Worm (Caenorhabditis elegans) whole organism, L3 larva: ENCODE results near the gene B0554.5.

Experiments
- ceh-82 ChIP-seq: fragments of 150-350 bp; optimal IDR thresholded peaks from 2 replicates; lab custom pipeline; 2014; ENCODE audit warnings: missing biosample characterization, missing genetic modification characterization
- fkh-10 ChIP-seq: sonication (generic microtip); optimal IDR thresholded peaks from 2 replicates; lab custom pipeline; 2017; ENCODE audit warnings: missing biosample characterization, missing genetic modification reagents, missing genetic modification characterization
- nhr-76 ChIP-seq: fragments of 150-350 bp; sonication (generic microtip); optimal IDR thresholded peaks from 5 replicates; lab custom pipeline; 2014; ENCODE audit warnings: missing biosample characterization, missing genetic modification characterization
- pha-4 ChIP-seq: fragments of 150-350 bp; optimal IDR thresholded peaks from 2 replicates; lab custom pipeline; 2014; ENCODE audit warnings: missing biosample characterization, missing genetic modification reagents, missing genetic modification characterization
- skn-1 ChIP-seq: fragments of 150-350 bp; optimal IDR thresholded peaks from 2 replicates; lab custom pipeline; 2014; ENCODE audit warnings: missing biosample characterization, missing genetic modification characterization
- unc-62 ChIP-seq: fragments of 150-350 bp; sonication (generic microtip); optimal IDR thresholded peaks from 4 replicates; lab custom pipeline; 2014; ENCODE audit warnings: missing biosample characterization, missing genetic modification reagents, missing genetic modification characterization
- ztf-11 ChIP-seq: fragments of 150-350 bp; optimal IDR thresholded peaks from 2 replicates; lab custom pipeline; 2014; ENCODE audit warnings: missing biosample characterization, missing genetic modification characterization

DNA sequence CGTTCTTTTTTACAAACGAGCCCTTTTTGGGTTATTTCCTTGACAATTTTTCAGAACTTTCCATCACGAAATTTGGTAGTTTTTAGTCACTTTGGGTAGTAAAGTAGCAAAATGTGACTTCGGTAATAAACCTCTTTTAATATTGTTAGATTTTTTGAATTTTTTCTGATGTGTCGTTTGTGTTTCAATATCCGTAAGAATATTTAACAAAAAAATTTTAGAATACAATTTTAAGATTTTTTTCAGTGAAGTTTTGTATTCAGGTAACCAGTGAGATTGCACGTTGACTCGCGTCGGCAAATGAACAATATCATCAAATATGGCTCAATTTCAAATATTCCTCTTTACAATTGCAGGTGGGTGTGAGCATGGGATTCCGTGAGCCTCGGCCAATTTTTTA, 48.3 kb downstream of the B0554.5 start, which contains the start of gene srt-31:
- TF ChIP-seq pha-4 (tag; lab: Kevin White, UChicago), result no peak
- TF ChIP-seq nhr-76 (tag; lab: Kevin White, UChicago), result no peak
- TF ChIP-seq skn-1, result no peak
- no peak for TF ChIP-seq unc-62 (GFP tag; lab: Kevin White, UChicago)
- TF ChIP-seq ceh-82 (tag; lab: Kevin White, UChicago), result no peak
- TF ChIP-seq ztf-11 (tag; lab: Kevin White, UChicago), result no peak
- TF ChIP-seq fkh-10 (GFP tag; lab: Kevin White, UChicago), result no peak
